Worm (Caenorhabditis elegans) whole organism, late embryonic: ENCODE measurements around the gene adt-1.

Source experiments
- C08G9.2 ChIP-seq: sonication (generic microtip); optimal IDR thresholded peaks from 2 replicates; lab custom pipeline; 2016; ENCODE audit warnings: mild to moderate bottlenecking, missing genetic modification characterization, moderate library complexity, missing compliant biosample characterization
- F13H6.1 ChIP-seq: sonication (generic microtip); optimal IDR thresholded peaks from 2 replicates; lab custom pipeline; 2016; ENCODE audit warnings: missing genetic modification characterization, missing compliant biosample characterization
- K09A11.1 ChIP-seq: sonication (generic microtip); optimal IDR thresholded peaks from 2 replicates; lab custom pipeline; 2017; ENCODE audit warnings: antibody characterized with exemption, mild to moderate bottlenecking, missing genetic modification characterization, missing compliant biosample characterization; ENCODE audit not compliant: insufficient read depth
- T23F11.4 ChIP-seq: fragments of 200-800 bp; sonication (Bioruptor generic); optimal IDR thresholded peaks from 2 replicates; lab custom pipeline; 2018; ENCODE audit warnings: mild to moderate bottlenecking, missing genetic modification characterization, missing compliant biosample characterization
- Y22D7AL.16 ChIP-seq: sonication (generic microtip); optimal IDR thresholded peaks from 2 replicates; lab custom pipeline; 2016; ENCODE audit warnings: missing genetic modification characterization, missing compliant biosample characterization
- ahr-1 ChIP-seq: sonication (generic microtip); optimal IDR thresholded peaks from 2 replicates; lab custom pipeline; 2016; ENCODE audit warnings: missing genetic modification characterization, missing compliant biosample characterization
- ama-1 ChIP-seq: fragments of 150-350 bp; optimal IDR thresholded peaks from 2 replicates; lab custom pipeline; 2014
- ceh-14 ChIP-seq: sonication (generic microtip); optimal IDR thresholded peaks from 2 replicates; lab custom pipeline; 2016; ENCODE audit warnings: missing genotype, missing genetic modification characterization, missing compliant biosample characterization
- ceh-18 ChIP-seq: sonication (generic microtip); optimal IDR thresholded peaks from 2 replicates; lab custom pipeline; 2016; ENCODE audit warnings: missing genetic modification characterization, missing compliant biosample characterization
- ceh-2 ChIP-seq: sonication (generic microtip); optimal IDR thresholded peaks from 2 replicates; lab custom pipeline; 2016; ENCODE audit warnings: missing genotype, missing genetic modification characterization, missing compliant biosample characterization
- ceh-30 ChIP-seq: fragments of 150-350 bp; optimal IDR thresholded peaks from 2 replicates; lab custom pipeline; 2014; ENCODE audit warnings: missing biosample characterization, missing genetic modification characterization
- ceh-31 ChIP-seq: sonication (generic microtip); optimal IDR thresholded peaks from 2 replicates; lab custom pipeline; 2016; ENCODE audit warnings: missing genetic modification characterization, missing compliant biosample characterization
- ceh-34 ChIP-seq: sonication (generic microtip); optimal IDR thresholded peaks from 2 replicates; lab custom pipeline; 2016; ENCODE audit warnings: mild to moderate bottlenecking, missing genetic modification characterization, missing compliant biosample characterization
- ceh-48 ChIP-seq: sonication (generic microtip); optimal IDR thresholded peaks from 2 replicates; lab custom pipeline; 2016; ENCODE audit warnings: missing genetic modification characterization, inconsistent platforms, missing compliant biosample characterization
- ceh-6 ChIP-seq: fragments of 200-800 bp; sonication (Bioruptor generic); optimal IDR thresholded peaks from 2 replicates; lab custom pipeline; 2018; ENCODE audit warnings: mild to moderate bottlenecking, missing genetic modification characterization, missing compliant biosample characterization
- ceh-9 ChIP-seq: sonication (generic microtip); optimal IDR thresholded peaks from 2 replicates; lab custom pipeline; 2016; ENCODE audit warnings: mild to moderate bottlenecking, missing genetic modification characterization, inconsistent platforms, missing compliant biosample characterization
- dmd-4 ChIP-seq: sonication (generic microtip); optimal IDR thresholded peaks from 2 replicates; lab custom pipeline; 2016; ENCODE audit warnings: borderline replicate concordance, missing genetic modification characterization, missing compliant biosample characterization
- dve-1 ChIP-seq: sonication (generic microtip); optimal IDR thresholded peaks from 2 replicates; lab custom pipeline; 2017; ENCODE audit warnings: antibody characterized with exemption, mild to moderate bottlenecking, missing genetic modification characterization, missing compliant biosample characterization
- elt-2 ChIP-seq: sonication (generic microtip); optimal IDR thresholded peaks from 2 replicates; lab custom pipeline; 2016; ENCODE audit warnings: missing genetic modification reagents, missing genetic modification characterization, missing compliant biosample characterization
- elt-4 ChIP-seq: sonication (generic microtip); optimal IDR thresholded peaks from 2 replicates; lab custom pipeline; 2016; ENCODE audit warnings: missing genetic modification characterization, missing compliant biosample characterization
- fkh-10 ChIP-seq: fragments of 150-350 bp; optimal IDR thresholded peaks from 2 replicates; lab custom pipeline; 2014; ENCODE audit warnings: missing biosample characterization, missing genetic modification reagents, missing genetic modification characterization
- gmeb-2 ChIP-seq: sonication (generic microtip); optimal IDR thresholded peaks from 2 replicates; lab custom pipeline; 2016; ENCODE audit warnings: missing genetic modification characterization, inconsistent platforms, missing compliant biosample characterization
- hlh-13 ChIP-seq: fragments of 200-800 bp; sonication (Bioruptor generic); optimal IDR thresholded peaks from 2 replicates; lab custom pipeline; 2018; ENCODE audit warnings: mild to moderate bottlenecking, missing genetic modification characterization, missing compliant biosample characterization
- hlh-15 ChIP-seq: sonication (generic microtip); optimal IDR thresholded peaks from 2 replicates; lab custom pipeline; 2016; ENCODE audit warnings: missing genetic modification characterization, missing compliant biosample characterization
- hlh-30 ChIP-seq: sonication (generic microtip); optimal IDR thresholded peaks from 2 replicates; lab custom pipeline; 2017; ENCODE audit warnings: antibody characterized with exemption, missing genetic modification characterization, missing compliant biosample characterization; ENCODE audit not compliant: insufficient read depth
- lim-6 ChIP-seq: sonication (generic microtip); optimal IDR thresholded peaks from 2 replicates; lab custom pipeline; 2016; ENCODE audit warnings: missing genetic modification characterization, missing compliant biosample characterization
- madf-2 ChIP-seq: sonication (generic microtip); optimal IDR thresholded peaks from 2 replicates; lab custom pipeline; 2017; ENCODE audit warnings: missing genetic modification characterization, missing compliant biosample characterization
- mec-3 ChIP-seq: sonication (generic microtip); optimal IDR thresholded peaks from 2 replicates; lab custom pipeline; 2016; ENCODE audit warnings: borderline replicate concordance, missing genetic modification characterization, missing compliant biosample characterization
- nfya-1 ChIP-seq: sonication (generic microtip); optimal IDR thresholded peaks from 2 replicates; lab custom pipeline; 2017; ENCODE audit warnings: missing genetic modification characterization, mild to moderate bottlenecking, missing compliant biosample characterization, antibody characterized with exemption, moderate library complexity
- nhr-232 ChIP-seq: sonication (generic microtip); optimal IDR thresholded peaks from 2 replicates; lab custom pipeline; 2016; ENCODE audit warnings: missing genetic modification characterization, missing compliant biosample characterization
- npax-4 ChIP-seq: sonication (generic microtip); optimal IDR thresholded peaks from 2 replicates; lab custom pipeline; 2016; ENCODE audit warnings: missing genetic modification characterization, missing compliant biosample characterization
- pat-9 ChIP-seq: fragments of 200-800 bp; sonication (Bioruptor generic); optimal IDR thresholded peaks from 2 replicates; lab custom pipeline; 2018; ENCODE audit warnings: mild to moderate bottlenecking, missing genetic modification characterization, moderate library complexity, missing compliant biosample characterization
- pha-2 ChIP-seq: sonication (generic microtip); optimal IDR thresholded peaks from 2 replicates; lab custom pipeline; 2017; ENCODE audit warnings: mild to moderate bottlenecking, missing genetic modification characterization, missing compliant biosample characterization
- pha-4 ChIP-seq: fragments of 150-350 bp; optimal IDR thresholded peaks from 2 replicates; lab custom pipeline; 2018; ENCODE audit warnings: missing biosample characterization, missing genetic modification reagents, missing genetic modification characterization
- ref-2 ChIP-seq: sonication (generic microtip); optimal IDR thresholded peaks from 2 replicates; lab custom pipeline; 2016; ENCODE audit warnings: missing genetic modification characterization, missing compliant biosample characterization
- rnt-1 ChIP-seq: sonication (generic microtip); optimal IDR thresholded peaks from 2 replicates; lab custom pipeline; 2016; ENCODE audit warnings: missing genetic modification characterization, missing compliant biosample characterization
- sdc-2 ChIP-seq: sonication (generic microtip); optimal IDR thresholded peaks from 2 replicates; lab custom pipeline; 2016; ENCODE audit warnings: missing genotype, missing genetic modification characterization, missing compliant biosample characterization
- sox-2 ChIP-seq: fragments of 200-800 bp; sonication (Bioruptor generic); IDR thresholded peaks from 2 replicates; pipeline ENCODE4 v1.3.6; 2022; ENCODE audit warnings: missing genetic modification reagents, missing genetic modification characterization, missing compliant biosample characterization
- syd-9 ChIP-seq: sonication (generic microtip); optimal IDR thresholded peaks from 2 replicates; lab custom pipeline; 2016; ENCODE audit warnings: mild to moderate bottlenecking, missing genetic modification characterization, moderate library complexity, missing compliant biosample characterization
- tbx-2 ChIP-seq: sonication (generic microtip); optimal IDR thresholded peaks from 2 replicates; lab custom pipeline; 2016; ENCODE audit warnings: missing genetic modification characterization, missing compliant biosample characterization
- ttx-3 ChIP-seq: sonication (generic microtip); optimal IDR thresholded peaks from 2 replicates; lab custom pipeline; 2016; ENCODE audit warnings: missing genetic modification reagents, missing genetic modification characterization, missing compliant biosample characterization
- unc-42 ChIP-seq: sonication (generic microtip); optimal IDR thresholded peaks from 2 replicates; lab custom pipeline; 2016; ENCODE audit warnings: missing genotype, missing genetic modification characterization, missing compliant biosample characterization
- unc-55 ChIP-seq: sonication (generic microtip); optimal IDR thresholded peaks from 2 replicates; lab custom pipeline; 2017; ENCODE audit warnings: missing biosample characterization, missing genetic modification reagents, missing genetic modification characterization
- ztf-16 ChIP-seq: sonication (generic microtip); optimal IDR thresholded peaks from 2 replicates; lab custom pipeline; 2017; ENCODE audit warnings: missing genetic modification characterization, missing compliant biosample characterization

Gene adt-1

DNA sequence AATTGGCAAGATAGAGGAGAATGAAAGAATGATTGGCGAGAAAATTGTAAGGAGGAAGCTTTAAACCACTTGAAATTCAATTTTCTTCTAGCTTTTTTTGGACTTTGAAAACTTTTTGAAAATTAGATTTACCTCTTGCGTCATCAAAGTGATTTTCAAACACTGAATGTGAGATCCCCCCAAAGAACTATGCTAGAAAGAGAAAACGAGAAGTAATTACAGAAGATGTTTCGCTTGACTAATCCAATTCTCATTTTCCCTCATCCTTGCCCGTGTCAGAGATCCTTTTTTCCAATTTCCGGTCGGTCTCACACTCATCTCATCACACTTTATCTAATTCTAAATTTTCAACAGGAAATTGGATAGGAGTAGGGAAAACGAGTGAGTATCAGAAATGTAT, 11.2 kb downstream of the adt-1 start:
- TF ChIP-seq unc-42: peak; percentile 95
- TF ChIP-seq ceh-6 (GFP tag; lab: Kevin White, UChicago): no peak
- peak; percentile 36 for TF ChIP-seq ceh-31 (tag; lab: Kevin White, UChicago)
- TF ChIP-seq K09A11.1 (tag; lab: Kevin White, UChicago): no peak

DNA sequence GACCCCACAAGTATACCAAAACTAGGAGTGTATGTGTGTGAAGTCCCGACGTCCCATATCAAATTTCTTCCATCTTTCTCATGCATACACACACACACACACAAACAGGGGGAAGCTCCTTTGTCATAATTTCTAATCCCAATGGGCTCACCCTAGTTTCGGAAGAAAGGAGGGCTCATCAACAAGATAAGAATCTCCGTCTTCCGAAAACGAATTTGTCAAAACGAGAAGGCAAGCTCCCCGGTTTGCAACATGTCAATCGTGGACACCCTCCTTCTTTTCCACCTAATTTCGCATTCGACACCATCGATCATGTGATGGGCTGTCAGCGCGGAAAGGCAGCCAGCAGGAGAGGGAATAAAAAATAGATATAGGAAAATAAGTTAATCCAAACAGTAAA, 11.7 kb downstream of the adt-1 start:
- TF ChIP-seq lim-6 (tag; lab: Kevin White, UChicago): no peak
- TF ChIP-seq Y22D7AL.16 (tag; lab: Kevin White, UChicago): no peak
- TF ChIP-seq F13H6.1 (tag; lab: Kevin White, UChicago): no peak
- TF ChIP-seq hlh-30: peak; percentile 59
- no peak for TF ChIP-seq ttx-3 (tag; lab: Kevin White, UChicago)
- no peak for TF ChIP-seq nfya-1 (tag; lab: Kevin White, UChicago)
- peak; percentile 54 for TF ChIP-seq ceh-34 (tag; lab: Kevin White, UChicago)
- TF ChIP-seq unc-55 (GFP tag; lab: Kevin White, UChicago): peak; percentile 93

ce11 chrX:12691306-12691705, 12.7 kb downstream of the adt-1 start, which contains the start of gene ugt-50:
Gene ugt-50, plus strand, starts transcription at chrX:12691573.
- no peak for TF ChIP-seq F13H6.1 (tag; lab: Kevin White, UChicago)
- TF ChIP-seq elt-2 (tag; lab: Kevin White, UChicago): peak; percentile 82

DNA sequence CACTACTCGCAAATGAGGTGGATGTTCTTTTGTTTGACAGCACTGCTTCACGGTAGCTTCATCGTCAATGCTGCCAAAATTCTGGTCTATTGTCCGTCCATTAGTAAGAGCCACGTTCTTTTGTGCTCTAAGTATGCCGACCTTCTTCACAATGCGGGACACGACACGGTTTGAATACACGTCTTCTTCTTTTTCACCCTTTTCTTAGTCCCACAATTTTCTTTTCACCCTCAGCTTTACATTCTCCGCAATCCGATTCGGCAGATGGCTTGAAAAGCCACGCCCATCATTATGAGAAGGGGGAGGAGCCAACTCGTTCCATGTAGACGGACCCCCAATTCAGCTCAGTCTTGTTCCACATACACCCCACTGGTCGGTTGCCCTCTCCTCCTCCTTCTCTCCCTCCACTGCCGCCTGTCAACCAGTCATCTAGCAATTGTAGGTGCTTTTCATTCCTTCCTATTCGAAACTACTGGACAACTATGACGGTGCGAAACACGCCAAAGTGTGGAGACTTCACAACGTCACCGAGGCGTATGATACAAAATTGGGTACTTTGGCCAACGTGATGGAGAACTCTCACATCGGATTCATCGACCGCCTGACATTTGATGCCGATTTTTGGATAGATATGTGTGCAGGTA, 13.2 kb downstream of the adt-1 start:
- TF ChIP-seq pha-2 (tag; lab: Kevin White, UChicago) (no peak), ceh-14 (tag; lab: Kevin White, UChicago) (peak; percentile 30), ttx-3 (tag; lab: Kevin White, UChicago) (no peak), sox-2 (GFP tag; lab: Robert Waterston, UW) (no peak; the same call in 1 of the 2 replicates), hlh-15 (tag; lab: Kevin White, UChicago) (no peak), Y22D7AL.16 (tag; lab: Kevin White, UChicago) (no peak), K09A11.1 (tag; lab: Kevin White, UChicago) (peak; percentile 1), madf-2 (tag; lab: Kevin White, UChicago) (no peak), ceh-31 (tag; lab: Kevin White, UChicago) (peak; percentile 81), ceh-30 (tag; lab: Kevin White, UChicago) (no peak), pat-9 (tag; lab: Kevin White, UChicago) (peak; percentile 1), pha-4 (no peak), ceh-18 (tag; lab: Kevin White, UChicago) (peak; percentile 6), F13H6.1 (tag; lab: Kevin White, UChicago) (no peak), ceh-48 (tag; lab: Kevin White, UChicago) (peak; percentile 46), fkh-10 (GFP tag; lab: Kevin White, UChicago) (no peak), ztf-16 (no peak), elt-4 (tag; lab: Kevin White, UChicago) (no peak), ama-1 (lab: Kevin White, UChicago) (peak; percentile 96), hlh-30 (no peak), ceh-2 (tag; lab: Kevin White, UChicago) (peak; percentile 24), mec-3 (tag; lab: Kevin White, UChicago) (no peak), C08G9.2 (tag; lab: Kevin White, UChicago) (peak; percentile 43), npax-4 (tag; lab: Kevin White, UChicago) (no peak), gmeb-2 (no peak), ref-2 (tag; lab: Kevin White, UChicago) (peak; percentile 55), T23F11.4 (GFP tag; lab: Kevin White, UChicago) (no peak), sdc-2 (tag; lab: Kevin White, UChicago) (peak; percentile 21), hlh-13 (GFP tag; lab: Kevin White, UChicago) (no peak), syd-9 (tag; lab: Kevin White, UChicago) (no peak), nhr-232 (tag; lab: Kevin White, UChicago) (no peak), elt-2 (tag; lab: Kevin White, UChicago) (no peak), dve-1 (no peak), dmd-4 (no peak), ahr-1 (tag; lab: Kevin White, UChicago) (peak; percentile 11), unc-55 (GFP tag; lab: Kevin White, UChicago) (no peak), ceh-9 (tag; lab: Kevin White, UChicago) (no peak), rnt-1 (tag; lab: Kevin White, UChicago) (no peak), ceh-6 (GFP tag; lab: Kevin White, UChicago) (no peak), tbx-2 (peak; percentile 56)
